Worm (Caenorhabditis elegans) whole organism, midembryonic: ENCODE results near the gene srh-190.

ENCODE experiments used
- T22C8.4 ChIP-seq: fragments of 200-800 bp; sonication (Bioruptor generic); IDR thresholded peaks from 2 replicates; pipeline ENCODE4 v1.3.6; 2022; ENCODE audit warnings: missing genetic modification characterization, missing compliant biosample characterization
- cog-1 ChIP-seq: sonication (generic microtip); optimal IDR thresholded peaks from 2 replicates; lab custom pipeline; 2016; ENCODE audit warnings: missing genetic modification characterization, missing compliant biosample characterization
- flt-1 ChIP-seq: fragments of 200-800 bp; sonication (Bioruptor generic); IDR thresholded peaks from 2 replicates; pipeline ENCODE4 v1.3.6; 2022; ENCODE audit warnings: missing genetic modification characterization, missing compliant biosample characterization
- klf-2 ChIP-seq: fragments of 200-800 bp; sonication (Bioruptor generic); conservative IDR thresholded peaks from 2 replicates; pipeline ENCODE4 v1.3.6; 2022; ENCODE audit warnings: missing genetic modification reagents, missing genetic modification characterization, missing compliant biosample characterization
- med-1 ChIP-seq: sonication (generic microtip); optimal IDR thresholded peaks from 2 replicates; lab custom pipeline; 2017; ENCODE audit warnings: missing genetic modification characterization, mild to moderate bottlenecking, missing compliant biosample characterization, antibody characterized with exemption, missing genetic modification reagents; ENCODE audit not compliant: insufficient read depth
- ref-1 ChIP-seq: fragments of 200-800 bp; sonication (Bioruptor generic); conservative IDR thresholded peaks from 2 replicates; pipeline ENCODE4 v1.3.6; 2022; ENCODE audit warnings: missing genetic modification reagents, missing genetic modification characterization, missing compliant biosample characterization
- tab-1 ChIP-seq: fragments of 200-800 bp; sonication (Bioruptor generic); IDR thresholded peaks from 2 replicates; pipeline ENCODE4 v1.3.6; 2022; ENCODE audit warnings: missing genetic modification characterization, missing compliant biosample characterization
- ztf-23 ChIP-seq: fragments of 200-800 bp; sonication (Bioruptor generic); IDR thresholded peaks from 2 replicates; pipeline ENCODE4 v1.3.6; 2022; ENCODE audit warnings: missing genetic modification reagents, missing genetic modification characterization, missing compliant biosample characterization
- ztf-29 ChIP-seq: fragments of 200-800 bp; sonication (Bioruptor generic); IDR thresholded peaks from 2 replicates; pipeline ENCODE4 v1.3.6; 2022; ENCODE audit warnings: missing genetic modification reagents, missing genetic modification characterization, missing compliant biosample characterization

The srh-190 gene

DNA sequence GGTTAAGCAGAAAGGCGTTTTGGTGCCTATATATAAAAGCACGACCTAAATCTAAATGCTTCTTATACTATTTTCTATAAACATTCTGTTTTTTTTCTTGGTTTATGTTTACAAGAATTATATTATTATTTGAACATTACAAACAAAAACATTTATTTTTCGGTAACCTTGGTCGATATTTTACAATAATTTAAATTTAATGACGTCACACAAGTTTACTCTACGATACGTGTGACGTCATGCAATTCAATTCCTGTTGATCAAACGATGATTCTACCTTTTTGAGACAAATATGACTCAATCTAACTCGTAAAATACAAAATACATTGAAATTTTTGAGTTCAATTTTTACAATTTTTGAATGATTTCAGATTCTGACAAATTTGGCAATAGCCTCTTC lies 6.9 kb upstream of the srh-190 start:
- TF ChIP-seq klf-2 (GFP tag; lab: Robert Waterston, UW) (no peak), tab-1 (no peak), flt-1 (no peak), med-1 (GFP tag; lab: Kevin White, UChicago) (no peak), T22C8.4 (no peak), cog-1 (tag; lab: Kevin White, UChicago) (no peak), ref-1 (no peak), ztf-23 (no peak), ztf-29 (no peak)

DNA sequence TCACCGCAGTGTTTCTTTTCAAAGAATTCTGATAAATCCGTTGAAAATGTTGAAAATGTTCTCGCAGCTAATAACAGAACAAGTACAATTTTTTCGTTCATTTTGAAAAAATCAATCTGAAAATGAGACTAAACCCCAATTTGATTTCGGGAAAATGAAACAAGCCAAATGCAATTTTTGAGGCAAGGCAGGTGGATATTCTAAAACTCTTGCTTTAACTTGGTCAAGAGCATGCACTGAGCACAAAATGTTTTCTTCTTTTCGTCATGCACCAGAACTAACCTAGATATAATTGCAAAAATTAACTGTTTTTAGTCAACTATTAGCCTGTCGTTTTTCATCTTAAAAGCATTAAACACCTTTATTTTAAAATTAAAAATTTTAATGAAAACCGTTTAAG lies 2.8 kb upstream of the srh-190 start, which contains the start of gene irld-22:
irld-22 (minus strand) TSS at position 101 of the 400 bp plus-strand sequence.
- TF ChIP-seq med-1 (GFP tag; lab: Kevin White, UChicago): no peak
- no peak for TF ChIP-seq flt-1
- no peak for TF ChIP-seq klf-2 (GFP tag; lab: Robert Waterston, UW)
- TF ChIP-seq T22C8.4: no peak
- no peak for TF ChIP-seq tab-1
- no peak for TF ChIP-seq ztf-23
- TF ChIP-seq ref-1: no peak

DNA sequence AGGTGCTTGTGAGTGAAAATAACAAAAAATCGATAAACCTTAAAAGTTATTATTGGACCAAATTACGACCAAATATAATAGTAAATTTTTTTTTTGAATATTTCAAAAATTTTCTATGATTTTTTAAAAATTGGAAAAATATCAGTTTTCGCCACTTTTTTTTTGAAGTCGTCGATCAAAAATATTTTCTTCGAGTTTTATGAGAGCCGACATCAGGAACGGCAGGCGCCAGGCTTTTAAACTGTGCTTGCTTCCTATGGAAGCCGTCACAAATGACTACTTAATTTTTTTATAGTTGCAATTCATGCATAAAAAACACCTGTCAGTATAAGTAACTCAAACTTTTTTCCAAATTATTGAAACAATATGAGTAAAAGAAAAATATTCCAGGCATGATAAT lies 517 bp downstream of the srh-190 start:
- TF ChIP-seq klf-2 (GFP tag; lab: Robert Waterston, UW): no peak
- TF ChIP-seq cog-1 (tag; lab: Kevin White, UChicago): no peak
- no peak for TF ChIP-seq tab-1
- TF ChIP-seq T22C8.4: no peak
- no peak for TF ChIP-seq ref-1
- no peak for TF ChIP-seq ztf-23
- TF ChIP-seq med-1 (GFP tag; lab: Kevin White, UChicago): no peak
- TF ChIP-seq flt-1: no peak
- TF ChIP-seq ztf-29: no peak

DNA sequence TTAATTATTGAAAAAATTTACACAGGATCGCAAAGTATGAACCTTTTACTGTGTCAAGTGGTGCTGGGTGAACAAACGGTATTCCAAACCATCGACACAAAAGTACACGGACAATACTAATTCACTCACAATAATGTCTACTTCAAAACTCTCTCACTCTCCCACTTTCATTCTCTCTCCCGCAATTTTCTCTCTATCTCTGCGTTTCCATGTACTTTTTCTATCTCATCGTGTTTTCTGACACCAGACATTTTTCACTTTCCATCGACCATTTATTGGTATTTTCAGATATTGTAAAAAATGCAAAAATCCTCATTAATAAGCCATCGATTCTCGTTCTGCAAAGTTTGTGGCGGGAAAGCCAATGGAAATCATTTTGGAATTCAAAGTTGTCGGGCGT lies 2.9 kb downstream of the srh-190 start, which contains the start of gene nhr-156:
nhr-156 (plus strand) TSS at position 266 of the 400 bp plus-strand sequence.
- TF ChIP-seq tab-1 (no peak), ztf-23 (no peak), T22C8.4 (no peak), klf-2 (GFP tag; lab: Robert Waterston, UW) (no peak)

DNA sequence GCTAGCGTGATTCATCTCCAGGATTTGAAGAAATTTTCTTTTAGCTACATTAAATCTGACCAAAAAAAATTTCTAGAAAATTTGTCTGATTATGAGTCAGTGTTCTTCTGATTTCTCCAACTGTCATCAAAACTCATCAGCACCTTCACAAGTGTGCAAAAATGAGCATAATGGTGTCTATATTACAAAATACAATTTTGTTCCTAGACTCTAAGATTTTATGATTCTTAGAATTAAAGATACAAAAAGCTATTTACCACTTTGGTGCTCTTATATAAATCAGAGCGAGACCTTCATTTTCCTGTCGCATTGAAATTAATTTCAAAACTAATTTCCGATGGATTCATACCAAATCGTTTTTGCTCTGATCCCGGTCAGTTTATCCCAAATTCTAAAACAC lies 9.6 kb downstream of the srh-190 start, which contains the start of gene srx-68:
srx-68 (plus strand) TSS at position 301 of the 400 bp plus-strand sequence.
- TF ChIP-seq flt-1 (no peak), ztf-23 (no peak), ref-1 (no peak), ztf-29 (no peak), klf-2 (GFP tag; lab: Robert Waterston, UW) (no peak), tab-1 (no peak), med-1 (GFP tag; lab: Kevin White, UChicago) (no peak), cog-1 (tag; lab: Kevin White, UChicago) (no peak), T22C8.4 (no peak)

DNA sequence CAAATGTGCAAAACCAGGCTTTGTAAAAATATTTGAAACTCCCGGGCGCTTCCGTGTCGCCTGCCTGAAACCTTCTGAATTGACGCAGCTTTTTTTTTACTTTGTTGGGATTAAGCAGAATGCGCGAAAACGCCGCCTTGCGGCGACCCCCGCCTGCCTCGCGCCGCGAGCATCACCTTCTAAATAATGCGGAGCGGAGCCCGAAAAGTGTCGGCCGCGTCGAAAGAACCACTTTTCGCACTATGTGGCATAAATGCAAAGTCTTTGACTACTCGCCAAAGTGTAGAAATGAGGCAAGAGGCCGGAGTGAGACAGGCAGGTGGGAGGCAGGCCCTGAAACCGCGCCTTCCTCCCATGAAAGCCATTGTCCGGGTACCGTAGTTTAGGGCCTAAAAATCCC lies 10.2 kb downstream of the srh-190 start:
- TF ChIP-seq med-1 (GFP tag; lab: Kevin White, UChicago): no peak
- no peak for TF ChIP-seq klf-2 (GFP tag; lab: Robert Waterston, UW)
- TF ChIP-seq T22C8.4: no peak
- TF ChIP-seq cog-1 (tag; lab: Kevin White, UChicago): no peak
- TF ChIP-seq ztf-29: no peak
- no peak for TF ChIP-seq ref-1
- TF ChIP-seq ztf-23: no peak
- TF ChIP-seq flt-1: no peak
- no peak for TF ChIP-seq tab-1

DNA sequence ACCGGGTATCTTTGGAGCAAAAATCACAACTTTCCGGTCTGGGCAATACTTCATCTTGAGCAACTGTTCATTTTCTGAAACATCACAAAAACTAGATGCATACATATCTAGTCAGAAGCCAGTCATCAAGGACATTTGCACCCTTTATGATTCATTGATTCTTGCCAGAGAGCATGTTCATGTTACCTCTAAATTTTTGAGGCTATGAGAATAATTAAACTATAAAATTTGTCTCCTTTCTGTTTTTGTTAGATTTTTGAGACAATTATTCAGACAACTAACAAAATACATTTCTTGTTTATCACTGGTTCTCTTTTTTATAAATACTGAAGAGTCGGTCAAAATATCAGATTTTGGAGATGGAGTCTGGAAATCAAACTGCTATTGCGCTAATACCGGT lies 13.6 kb downstream of the srh-190 start, which contains the start of gene srx-67:
srx-67 (plus strand) TSS at position 301 of the 400 bp plus-strand sequence.
- TF ChIP-seq ztf-23 (no peak), tab-1 (no peak)

DNA sequence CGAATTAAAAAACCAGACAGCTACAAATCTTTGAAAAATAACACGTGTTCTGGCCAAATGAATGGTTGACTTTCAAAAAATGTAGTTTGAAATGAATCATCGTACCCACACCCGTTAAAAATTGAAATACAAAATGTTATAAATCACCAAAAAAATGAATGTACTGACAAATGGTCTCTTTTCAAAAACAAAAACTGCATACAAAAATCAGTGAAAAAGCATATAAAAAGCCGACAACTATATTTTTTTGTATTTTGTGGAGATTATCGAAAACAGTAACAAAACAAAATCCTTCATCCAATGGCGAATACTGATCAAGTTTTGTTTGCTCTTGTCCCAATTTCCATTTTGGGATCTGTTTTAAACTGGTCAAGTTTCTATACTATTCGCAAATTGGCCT lies 16.4 kb downstream of the srh-190 start, which contains the start of gene srx-66:
srx-66 (plus strand) TSS at position 301 of the 400 bp plus-strand sequence.
- TF ChIP-seq flt-1 (no peak), klf-2 (GFP tag; lab: Robert Waterston, UW) (no peak), tab-1 (no peak), ztf-23 (no peak), ref-1 (no peak), cog-1 (tag; lab: Kevin White, UChicago) (no peak), ztf-29 (no peak), med-1 (GFP tag; lab: Kevin White, UChicago) (no peak), T22C8.4 (no peak)

DNA sequence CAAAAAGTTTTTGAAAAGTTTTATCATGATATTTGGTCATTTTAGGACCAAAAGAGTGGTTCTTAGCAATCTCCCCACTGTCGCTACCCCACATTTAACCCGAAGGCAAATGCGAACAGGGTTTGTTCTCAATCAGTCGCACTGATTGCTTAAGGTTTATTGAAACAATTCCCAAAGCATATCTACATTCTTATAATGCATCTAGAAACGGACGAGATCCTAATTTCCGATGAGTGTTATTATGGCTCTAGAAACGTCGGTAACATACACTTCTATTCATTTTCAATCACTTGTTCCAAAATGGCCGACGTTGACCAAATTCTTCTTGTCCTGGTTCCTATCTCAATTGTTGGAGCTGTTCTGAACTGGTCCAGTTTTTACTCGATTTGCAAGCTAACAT lies 18.7 kb downstream of the srh-190 start, which contains the start of gene srx-65:
srx-65 (plus strand) TSS at position 301 of the 400 bp plus-strand sequence.
- TF ChIP-seq tab-1 (no peak), ztf-29 (no peak), T22C8.4 (no peak), ref-1 (no peak), cog-1 (tag; lab: Kevin White, UChicago) (no peak)

DNA sequence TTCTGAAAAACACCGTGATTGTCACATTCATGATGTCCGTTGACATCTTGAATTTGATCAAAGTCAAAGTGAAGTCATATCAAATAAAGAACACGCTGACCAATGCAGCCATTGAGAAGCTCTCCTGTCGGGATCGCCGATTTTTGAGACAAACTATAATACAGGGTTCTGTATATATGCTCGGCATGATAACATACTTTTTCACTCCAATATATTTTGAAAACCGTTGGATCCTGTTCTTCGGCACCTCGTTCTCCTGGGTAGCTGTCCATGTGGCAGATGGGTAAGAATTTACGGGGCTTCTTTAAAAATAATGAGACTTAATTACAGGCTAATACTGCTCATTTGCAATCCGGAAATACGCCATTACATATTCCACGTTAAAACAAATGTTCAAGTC lies 19.6 kb downstream of the srh-190 start:
- TF ChIP-seq med-1 (GFP tag; lab: Kevin White, UChicago): no peak
- no peak for TF ChIP-seq klf-2 (GFP tag; lab: Robert Waterston, UW)
- no peak for TF ChIP-seq ref-1
- no peak for TF ChIP-seq ztf-29
- TF ChIP-seq ztf-23: no peak
- no peak for TF ChIP-seq T22C8.4
- no peak for TF ChIP-seq tab-1
- TF ChIP-seq flt-1: no peak
- TF ChIP-seq cog-1 (tag; lab: Kevin White, UChicago): no peak

DNA sequence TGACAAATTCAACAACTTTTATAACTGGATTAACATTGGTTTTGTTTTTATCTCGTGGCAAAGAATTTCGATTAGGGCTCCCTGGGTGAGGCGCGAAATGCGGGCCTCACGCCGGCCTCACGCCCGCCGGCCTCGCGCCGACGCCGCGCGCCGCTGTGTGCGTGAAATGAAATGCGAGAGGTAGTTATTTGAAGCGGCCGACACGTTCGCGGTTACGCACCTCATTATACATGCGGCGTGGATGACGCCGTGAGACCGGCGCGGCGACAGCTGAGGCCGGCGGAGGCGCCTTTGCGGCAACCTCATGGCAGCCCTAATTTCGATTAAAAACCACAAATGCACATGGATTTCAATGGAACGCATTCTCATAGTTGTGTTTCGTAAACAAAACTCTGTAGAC lies 24.6 kb downstream of the srh-190 start:
- TF ChIP-seq ztf-29 (no peak), klf-2 (GFP tag; lab: Robert Waterston, UW) (0 out of 2 replicates have a peak, but pooled peaks have one; percentile 42), ref-1 (no peak), med-1 (GFP tag; lab: Kevin White, UChicago) (no peak)
